Worm (Caenorhabditis elegans) whole organism, early embryonic: ENCODE data around the gene Y56A3A.7.

ENCODE experiments used
- B0310.2 ChIP-seq: sonication (generic microtip); optimal IDR thresholded peaks from 2 replicates; lab custom pipeline; 2016; ENCODE audit warnings: mild to moderate bottlenecking, missing genetic modification characterization, missing compliant biosample characterization
- F13C5.2 ChIP-seq: sonication (generic microtip); optimal IDR thresholded peaks from 2 replicates; lab custom pipeline; 2017; ENCODE audit warnings: mild to moderate bottlenecking, missing genetic modification characterization, inconsistent platforms, missing compliant biosample characterization
- ama-1 ChIP-seq: fragments of 150-350 bp; optimal IDR thresholded peaks from 2 replicates; lab custom pipeline; 2014
- ceh-13 ChIP-seq: fragments of 200-800 bp; sonication (Bioruptor generic); optimal IDR thresholded peaks from 2 replicates; lab custom pipeline; 2018; ENCODE audit warnings: mild to moderate bottlenecking, missing genetic modification characterization, missing compliant biosample characterization
- ets-7 ChIP-seq: sonication (generic microtip); optimal IDR thresholded peaks from 2 replicates; lab custom pipeline; 2016; ENCODE audit warnings: missing genotype, missing genetic modification characterization, missing compliant biosample characterization
- flt-1 ChIP-seq: fragments of 200-800 bp; sonication (Bioruptor generic); IDR thresholded peaks from 2 replicates; pipeline ENCODE4 v1.3.6; 2022; ENCODE audit warnings: missing genetic modification characterization, missing compliant biosample characterization
- hmbx-1 ChIP-seq: sonication (generic microtip); optimal IDR thresholded peaks from 2 replicates; lab custom pipeline; 2016; ENCODE audit warnings: mild to moderate bottlenecking, missing genetic modification characterization, missing compliant biosample characterization
- hmg-4 ChIP-seq: fragments of 200-800 bp; sonication (Bioruptor generic); optimal IDR thresholded peaks from 2 replicates; lab custom pipeline; 2018; ENCODE audit warnings: mild to moderate bottlenecking, missing genetic modification characterization, missing compliant biosample characterization
- hnd-1 ChIP-seq: sonication (generic microtip); optimal IDR thresholded peaks from 2 replicates; lab custom pipeline; 2016; ENCODE audit warnings: missing genetic modification characterization, missing compliant biosample characterization
- scrt-1 ChIP-seq: fragments of 200-800 bp; sonication (Bioruptor generic); IDR thresholded peaks from 2 replicates; pipeline ENCODE4 v1.3.6; 2022; ENCODE audit warnings: missing genetic modification characterization, missing compliant biosample characterization

DNA sequence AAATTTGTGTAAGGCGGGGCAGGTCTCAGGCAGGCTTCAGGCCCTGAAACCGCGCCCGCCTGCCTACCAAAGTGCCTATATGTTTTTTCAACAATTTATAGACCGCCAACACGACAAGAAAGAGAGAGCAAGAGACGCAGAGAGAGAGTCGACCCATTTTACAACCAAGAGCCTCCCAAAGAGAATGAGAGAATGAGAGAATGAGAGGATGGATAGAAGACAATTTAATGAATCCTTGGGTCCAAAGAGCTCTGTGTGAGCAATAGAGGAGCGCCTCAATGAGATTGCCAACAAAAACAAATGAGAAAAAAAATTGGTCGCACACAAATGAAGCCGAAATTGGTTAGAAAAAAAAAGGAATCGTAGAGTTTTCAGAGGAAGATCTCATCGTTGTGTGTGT is 8.9 kb downstream of the Y56A3A.7 start:
- TF ChIP-seq flt-1 (GFP tag; lab: Robert Waterston, UW) (no peak), hmbx-1 (tag; lab: Kevin White, UChicago) (no peak), hmg-4 (GFP tag; lab: Kevin White, UChicago) (no peak), ceh-13 (no peak), scrt-1 (GFP tag; lab: Robert Waterston, UW) (no peak), ama-1 (lab: Kevin White, UChicago) (no peak), B0310.2 (no peak), ets-7 (tag; lab: Kevin White, UChicago) (no peak), F13C5.2 (no peak), hnd-1 (tag; lab: Kevin White, UChicago) (no peak)
